Fruit fly (Drosophila melanogaster): ENCODE results near the gene Hsp23.

Gene Hsp23

DNA sequence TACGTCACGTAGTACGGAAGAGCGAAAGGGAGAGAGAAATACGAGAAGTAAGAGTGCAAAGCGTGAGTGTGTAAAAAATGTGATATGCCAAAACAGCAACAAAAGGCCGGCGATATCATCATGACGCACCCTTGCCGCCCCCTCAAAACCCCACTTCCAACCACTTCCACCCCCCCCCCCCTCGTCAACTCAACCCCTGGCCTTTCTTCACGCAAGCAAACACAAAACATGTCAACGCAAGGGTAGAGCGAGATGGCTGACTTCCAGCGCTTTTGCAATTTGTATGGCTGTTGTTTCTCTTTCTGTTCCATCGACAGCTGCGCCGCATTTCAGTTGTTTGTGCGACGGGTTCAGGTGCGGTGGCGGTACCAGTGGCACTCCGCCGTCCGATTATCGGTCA is 46.0 kb upstream of the Hsp23 start (continued):
- TF ChIP-seq sisA (GFP tag; IDR thresholded peaks at IDR 0.05) (no peak), Dp (GFP tag; optimal IDR thresholded peaks at IDR 0.05) (no peak), Neu2 (GFP tag; optimal IDR thresholded peaks at IDR 0.05; ENCODE audit: borderline replicate concordance) (no peak), CG14441 (GFP tag; IDR thresholded peaks at IDR 0.05) (no peak; the same call in 1 of the 2 replicates), CG3407 (GFP tag; optimal IDR thresholded peaks at IDR 0.05) (no peak), Dad (GFP tag; optimal IDR thresholded peaks at IDR 0.05) (no peak), CG13123 (GFP tag; optimal IDR thresholded peaks at IDR 0.05) (no peak), hkb (optimal IDR thresholded peaks at IDR 0.05) (no peak), hkb (GFP tag; IDR thresholded peaks at IDR 0.05) (no peak), Ets97D (GFP tag; optimal IDR thresholded peaks at IDR 0.05) (no peak), CG8359 (GFP tag; optimal IDR thresholded peaks at IDR 0.05; ENCODE audit: borderline replicate concordance) (no peak), CG8765 (GFP tag; IDR thresholded peaks at IDR 0.05) (no peak), Hr39 (optimal IDR thresholded peaks at IDR 0.05) (no peak), CG12942 (GFP tag; optimal IDR thresholded peaks at IDR 0.05) (no peak), Nf-YA (GFP tag; IDR thresholded peaks at IDR 0.05) (no peak), CG9609 (GFP tag; optimal IDR thresholded peaks at IDR 0.05) (no peak), CG15514 (GFP tag; optimal IDR thresholded peaks at IDR 0.05) (peak; percentile 7), CG3995 (GFP tag; optimal IDR thresholded peaks at IDR 0.05) (no peak), sr (GFP tag; IDR thresholded peaks at IDR 0.05) (peak; percentile 62; the same call in 2 of the 3 replicates), CG4820 (GFP tag; optimal IDR thresholded peaks at IDR 0.05) (no peak), odd (GFP tag; optimal IDR thresholded peaks at IDR 0.05) (no peak), luna (GFP tag; optimal IDR thresholded peaks at IDR 0.05) (no peak), E2f1 (GFP tag; IDR thresholded peaks at IDR 0.05) (no peak), CG32767 (GFP tag; IDR thresholded peaks at IDR 0.05) (no peak), CG18011 (GFP tag; optimal IDR thresholded peaks at IDR 0.05) (no peak), CG3726 (GFP tag; IDR thresholded peaks at IDR 0.05) (no peak), CG17359 (tag; optimal IDR thresholded peaks at IDR 0.05) (no peak), fd102C (GFP tag; optimal IDR thresholded peaks at IDR 0.05) (no peak), row (GFP tag; IDR thresholded peaks at IDR 0.05) (no peak), CG18262 (tag; optimal IDR thresholded peaks at IDR 0.05) (no peak), Fer1 (GFP tag; optimal IDR thresholded peaks at IDR 0.05) (no peak), H15 (GFP tag; IDR thresholded peaks at IDR 0.05) (no peak), toy (GFP tag; IDR thresholded peaks at IDR 0.05) (no peak), HmgD (GFP tag; optimal IDR thresholded peaks at IDR 0.05) (no peak), CG10462 (GFP tag; optimal IDR thresholded peaks at IDR 0.05) (no peak), gfzf (GFP tag; optimal IDR thresholded peaks at IDR 0.05) (no peak), ind (GFP tag; optimal IDR thresholded peaks at IDR 0.05) (no peak), Sry-β (GFP tag; optimal IDR thresholded peaks at IDR 0.05) (no peak), bsh (GFP tag; optimal IDR thresholded peaks at IDR 0.05) (no peak), Drgx (GFP tag; IDR thresholded peaks at IDR 0.05) (peak; percentile 60; the same call in 1 of the 2 replicates), Oaz (GFP tag; IDR thresholded peaks at IDR 0.05) (no peak), pros (GFP tag; optimal IDR thresholded peaks at IDR 0.05) (no peak), dysf (GFP tag; IDR thresholded peaks at IDR 0.05) (no peak), lola (GFP tag; optimal IDR thresholded peaks at IDR 0.05) (no peak), crc (GFP tag; optimal IDR thresholded peaks at IDR 0.05) (no peak), z (GFP tag; IDR thresholded peaks at IDR 0.05) (no peak), Atf-2 (GFP tag; optimal IDR thresholded peaks at IDR 0.05) (no peak), Mad (GFP tag; optimal IDR thresholded peaks at IDR 0.05) (no peak), ase (GFP tag; IDR thresholded peaks at IDR 0.05) (no peak), CG17912 (GFP tag; optimal IDR thresholded peaks at IDR 0.05) (no peak), HLH54F (GFP tag; optimal IDR thresholded peaks at IDR 0.05) (no peak), ab (GFP tag; optimal IDR thresholded peaks at IDR 0.05) (no peak), CG11560 (tag; IDR thresholded peaks at IDR 0.05) (no peak), CG4730 (GFP tag; IDR thresholded peaks at IDR 0.05) (no peak)

Measured in whole organism, embryonic.